Fruit fly (Drosophila melanogaster) Kc167 (cell line): ENCODE measurements around the gene CG9240.

ENCODE experiments used
- Myc ChIP-seq: fragments of >200 bp; optimal IDR thresholded peaks from 2 replicates; lab custom pipeline; 2017; ENCODE audit warnings: missing external identifiers
- Sin3A ChIP-seq: fragments of >200 bp; optimal IDR thresholded peaks from 2 replicates; lab custom pipeline; 2018; ENCODE audit warnings: missing external identifiers
- h ChIP-seq: fragments of >200 bp; optimal IDR thresholded peaks from 3 replicates; lab custom pipeline; 2018; ENCODE audit warnings: missing external identifiers
- insv ChIP-seq: fragments of >200 bp; optimal IDR thresholded peaks from 3 replicates; lab custom pipeline; 2018; ENCODE audit warnings: missing external identifiers
- psq ChIP-seq: fragments of >200 bp; optimal IDR thresholded peaks from 2 replicates; lab custom pipeline; 2017; ENCODE audit warnings: missing external identifiers
- ttk ChIP-seq: sonication (Bioruptor generic); optimal IDR thresholded peaks from 2 replicates; lab custom pipeline; 2017; ENCODE audit warnings: missing external identifiers

DNA sequence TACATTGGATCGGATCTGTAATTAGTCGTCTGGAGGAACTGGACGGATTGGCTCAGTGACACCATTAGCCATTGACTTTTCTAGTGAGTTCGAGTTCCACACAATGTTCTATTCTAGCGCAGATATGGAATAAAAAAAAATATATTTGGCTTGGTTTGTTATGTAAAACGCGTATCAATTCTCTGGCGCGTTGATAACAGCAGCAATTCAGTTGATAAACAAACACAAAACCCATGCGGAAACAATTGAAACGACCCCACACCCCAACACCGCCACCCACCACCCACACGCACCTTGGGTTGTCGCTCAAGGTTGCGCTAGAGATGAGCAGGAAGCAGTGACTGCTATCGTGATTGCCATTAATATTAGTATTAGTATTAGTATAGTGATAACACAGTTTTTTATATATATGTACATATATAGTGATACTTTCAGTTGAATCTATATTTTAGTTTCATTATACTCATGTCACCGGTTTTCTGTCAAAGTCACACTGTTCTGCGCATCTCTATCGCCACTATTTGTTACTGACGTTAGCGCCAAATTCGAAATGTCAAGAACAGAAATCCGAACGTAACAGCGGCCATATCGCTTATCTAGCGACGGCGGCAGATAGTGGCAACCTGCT lies 3.4 kb downstream of the CG9240 start:
- TF ChIP-seq h (lab: Kevin White, UChicago), result no peak
- TF ChIP-seq ttk (lab: Kevin White, UChicago), result no peak
- TF ChIP-seq Sin3A (lab: Kevin White, UChicago), result no peak
- TF ChIP-seq Myc (lab: Kevin White, UChicago), result no peak
- no peak for TF ChIP-seq psq (lab: Kevin White, UChicago)
- TF ChIP-seq insv (lab: Kevin White, UChicago), result no peak
